Worm (Caenorhabditis elegans) whole organism, L3 larva: ENCODE results near the gene sec-61.B.

ENCODE experiments used
- R02D3.7 ChIP-seq: fragments of 150-350 bp; optimal IDR thresholded peaks from 2 replicates; lab custom pipeline; 2014; ENCODE audit warnings: missing biosample characterization, missing genetic modification characterization
- ZK546.5 ChIP-seq: sonication (generic microtip); optimal IDR thresholded peaks from 2 replicates; lab custom pipeline; 2017; ENCODE audit warnings: missing biosample characterization, missing genetic modification characterization
- ama-1 ChIP-seq: fragments of 150-350 bp; optimal IDR thresholded peaks from 2 replicates; lab custom pipeline; 2018
- ceh-28 ChIP-seq: fragments of 150-350 bp; optimal IDR thresholded peaks from 2 replicates; lab custom pipeline; 2014; ENCODE audit warnings: missing biosample characterization, missing genetic modification reagents, missing genetic modification characterization
- ceh-82 ChIP-seq: fragments of 150-350 bp; optimal IDR thresholded peaks from 2 replicates; lab custom pipeline; 2014; ENCODE audit warnings: missing biosample characterization, missing genetic modification characterization
- daf-12 ChIP-seq: fragments of 150-350 bp; optimal IDR thresholded peaks from 2 replicates; lab custom pipeline; 2014; ENCODE audit warnings: missing biosample characterization, missing genetic modification reagents, missing genetic modification characterization
- egl-27 ChIP-seq: sonication (generic microtip); optimal IDR thresholded peaks from 4 replicates; lab custom pipeline; 2017; ENCODE audit warnings: missing biosample characterization, missing genetic modification reagents, missing genetic modification characterization
- egl-5 ChIP-seq: fragments of 150-350 bp; optimal IDR thresholded peaks from 2 replicates; lab custom pipeline; 2017; ENCODE audit warnings: missing biosample characterization, missing genetic modification reagents, missing genetic modification characterization, inconsistent platforms
- elt-1 ChIP-seq: fragments of 150-350 bp; optimal IDR thresholded peaks from 2 replicates; lab custom pipeline; 2014; ENCODE audit warnings: missing biosample characterization, missing genetic modification characterization
- elt-2 ChIP-seq: sonication (generic microtip); optimal IDR thresholded peaks from 2 replicates; lab custom pipeline; 2016; ENCODE audit warnings: missing genetic modification reagents, mild to moderate bottlenecking, missing genetic modification characterization, missing compliant biosample characterization
- elt-3 ChIP-seq, 3 experiments: fragments of 150-350 bp in 1 of 3; sonication (generic microtip) in 2 of 3; optimal IDR thresholded peaks; 2 replicates in 2 of 3; 4 replicates in 1 of 3; lab custom pipeline; 2014 to 2017; ENCODE audit warnings: missing biosample characterization in 3 of 3, missing genetic modification characterization in 3 of 3
- fkh-10 ChIP-seq: sonication (generic microtip); optimal IDR thresholded peaks from 2 replicates; lab custom pipeline; 2017; ENCODE audit warnings: missing biosample characterization, missing genetic modification reagents, missing genetic modification characterization
- fkh-2 ChIP-seq: fragments of 150-350 bp; optimal IDR thresholded peaks from 2 replicates; lab custom pipeline; 2014; ENCODE audit warnings: missing biosample characterization, missing genetic modification reagents, missing genetic modification characterization
- fos-1 ChIP-seq: fragments of 150-350 bp; optimal IDR thresholded peaks from 2 replicates; lab custom pipeline; 2014; ENCODE audit warnings: missing biosample characterization, missing genetic modification characterization
- hmg-11 ChIP-seq: sonication (generic microtip); optimal IDR thresholded peaks from 2 replicates; lab custom pipeline; 2016; ENCODE audit warnings: missing genetic modification characterization, missing compliant biosample characterization
- jun-1 ChIP-seq: fragments of 150-350 bp; optimal IDR thresholded peaks from 2 replicates; lab custom pipeline; 2014; ENCODE audit warnings: missing biosample characterization, missing genetic modification reagents, missing genetic modification characterization
- lin-15B ChIP-seq: fragments of 150-350 bp; optimal IDR thresholded peaks from 2 replicates; lab custom pipeline; 2014; ENCODE audit warnings: missing biosample characterization, missing genetic modification characterization
- lin-39 ChIP-seq: fragments of 150-350 bp; optimal IDR thresholded peaks from 2 replicates; lab custom pipeline; 2018; ENCODE audit warnings: missing biosample characterization, missing genetic modification reagents, missing genetic modification characterization
- lsy-12 ChIP-seq: sonication (generic microtip); optimal IDR thresholded peaks from 2 replicates; lab custom pipeline; 2016; ENCODE audit warnings: mild to moderate bottlenecking, missing genetic modification characterization, missing compliant biosample characterization
- mdl-1 ChIP-seq: fragments of 150-350 bp; optimal IDR thresholded peaks from 2 replicates; lab custom pipeline; 2014; ENCODE audit warnings: missing biosample characterization, missing genetic modification characterization
- mml-1 ChIP-seq: fragments of 150-350 bp; sonication (generic microtip); optimal IDR thresholded peaks from 3 replicates; lab custom pipeline; 2014; ENCODE audit warnings: missing biosample characterization, missing genetic modification characterization
- nfya-1 ChIP-seq: sonication (generic microtip); optimal IDR thresholded peaks from 2 replicates; lab custom pipeline; 2017; ENCODE audit warnings: missing genetic modification characterization, mild to moderate bottlenecking, missing compliant biosample characterization, antibody characterized with exemption, moderate library complexity; ENCODE audit not compliant: insufficient read depth
- nhr-11 ChIP-seq: fragments of 150-350 bp; optimal IDR thresholded peaks from 2 replicates; lab custom pipeline; 2014; ENCODE audit warnings: missing biosample characterization, missing genetic modification characterization
- nhr-12 ChIP-seq: fragments of 150-350 bp; optimal IDR thresholded peaks from 2 replicates; lab custom pipeline; 2014; ENCODE audit warnings: missing biosample characterization, missing genetic modification characterization
- nhr-23 ChIP-seq: fragments of 150-350 bp; optimal IDR thresholded peaks from 2 replicates; lab custom pipeline; 2014; ENCODE audit warnings: missing biosample characterization, missing genetic modification reagents, missing genetic modification characterization
- nhr-237 ChIP-seq: fragments of 150-350 bp; optimal IDR thresholded peaks from 2 replicates; lab custom pipeline; 2014; ENCODE audit warnings: missing biosample characterization, missing genetic modification characterization
- nhr-25 ChIP-seq: sonication (generic microtip); optimal IDR thresholded peaks from 2 replicates; lab custom pipeline; 2017; ENCODE audit warnings: missing biosample characterization, missing genetic modification characterization
- nhr-43 ChIP-seq: sonication (generic microtip); optimal IDR thresholded peaks from 2 replicates; lab custom pipeline; 2016; ENCODE audit warnings: mild to moderate bottlenecking, missing genetic modification characterization, missing compliant biosample characterization; ENCODE audit not compliant: poor library complexity, severe bottlenecking
- nhr-67 ChIP-seq: fragments of 150-350 bp; optimal IDR thresholded peaks from 2 replicates; lab custom pipeline; 2014; ENCODE audit warnings: missing biosample characterization, missing genetic modification characterization
- nhr-77 ChIP-seq: fragments of 150-350 bp; optimal IDR thresholded peaks from 2 replicates; lab custom pipeline; 2014; ENCODE audit warnings: missing biosample characterization, missing genetic modification characterization
- pha-4 ChIP-seq: fragments of 150-350 bp; optimal IDR thresholded peaks from 2 replicates; lab custom pipeline; 2014; ENCODE audit warnings: missing biosample characterization, missing genetic modification reagents, missing genetic modification characterization
- pqm-1 ChIP-seq: fragments of 150-350 bp; optimal IDR thresholded peaks from 2 replicates; lab custom pipeline; 2017; ENCODE audit warnings: missing biosample characterization, missing genetic modification characterization, inconsistent platforms
- sea-2 ChIP-seq: fragments of 150-350 bp; sonication (generic microtip); optimal IDR thresholded peaks from 4 replicates; lab custom pipeline; 2014; ENCODE audit warnings: missing biosample characterization, missing genetic modification reagents, missing genetic modification characterization
- skn-1 ChIP-seq: fragments of 150-350 bp; optimal IDR thresholded peaks from 2 replicates; lab custom pipeline; 2014; ENCODE audit warnings: missing biosample characterization, missing genetic modification characterization
- snpc-4 ChIP-seq: fragments of 150-350 bp; optimal IDR thresholded peaks from 2 replicates; lab custom pipeline; 2014; ENCODE audit warnings: missing biosample characterization, missing genetic modification characterization
- tbx-2 ChIP-seq: sonication (generic microtip); optimal IDR thresholded peaks from 2 replicates; lab custom pipeline; 2016; ENCODE audit warnings: mild to moderate bottlenecking, missing genetic modification characterization, missing compliant biosample characterization
- unc-39 ChIP-seq: sonication (generic microtip); optimal IDR thresholded peaks from 4 replicates; lab custom pipeline; 2017; ENCODE audit warnings: missing biosample characterization, missing genetic modification characterization
- unc-62 ChIP-seq: fragments of 150-350 bp; sonication (generic microtip); optimal IDR thresholded peaks from 4 replicates; lab custom pipeline; 2014; ENCODE audit warnings: missing biosample characterization, missing genetic modification reagents, missing genetic modification characterization
- ztf-4 ChIP-seq: fragments of 150-350 bp; optimal IDR thresholded peaks from 2 replicates; lab custom pipeline; 2014; ENCODE audit warnings: missing biosample characterization, missing genetic modification characterization

sec-61.B gene

ce11 chrIV:2408437-2408836, 20.0 kb upstream of the sec-61.B start:
- TF ChIP-seq R02D3.7 (tag; lab: Kevin White, UChicago) (peak; percentile 12), lin-15B (peak; percentile 57), fkh-10 (GFP tag; lab: Kevin White, UChicago) (peak; percentile 19), nhr-23 (tag; lab: Kevin White, UChicago) (peak; percentile 30), nhr-77 (tag; lab: Kevin White, UChicago) (no peak), fos-1 (tag; lab: Kevin White, UChicago) (peak; percentile 44), pha-4 (tag; lab: Kevin White, UChicago) (peak; percentile 73), lsy-12 (tag; lab: Kevin White, UChicago) (peak; percentile 60), nfya-1 (tag; lab: Kevin White, UChicago) (peak; percentile 89), tbx-2 (peak; percentile 73), egl-5 (tag; lab: Kevin White, UChicago) (peak; percentile 15), pqm-1 (tag; lab: Kevin White, UChicago) (peak; percentile 58), jun-1 (tag; lab: Kevin White, UChicago) (peak; percentile 43), mdl-1 (no peak), unc-39 (tag; lab: Kevin White, UChicago) (peak; percentile 1), elt-1 (peak; percentile 10), nhr-237 (tag; lab: Kevin White, UChicago) (no peak), nhr-67 (tag; lab: Kevin White, UChicago) (no peak), ceh-82 (tag; lab: Kevin White, UChicago) (peak; percentile 57), nhr-43 (tag; lab: Kevin White, UChicago) (peak; percentile 74), hmg-11 (tag; lab: Kevin White, UChicago) (peak; percentile 87), sea-2 (GFP tag; lab: Kevin White, UChicago) (no peak), nhr-25 (tag; lab: Kevin White, UChicago) (peak; percentile 66), fkh-2 (tag; lab: Kevin White, UChicago) (no peak), ama-1 (lab: Kevin White, UChicago) (peak; percentile 64), daf-12 (no peak), ztf-4 (no peak), elt-2 (tag; lab: Kevin White, UChicago) (peak; percentile 46), lin-39 (peak; percentile 93), elt-3 (tag; optimal IDR thresholded peaks at IDR 0.05; lab: Kevin White, UChicago) (peak in 1 of 3 experiments; percentile 56), snpc-4 (tag; lab: Kevin White, UChicago) (no peak), nhr-11 (tag; lab: Kevin White, UChicago) (peak; percentile 26), skn-1 (peak; percentile 85), nhr-12 (tag; lab: Kevin White, UChicago) (no peak), egl-27 (peak; percentile 48)

ce11 chrIV:2407704-2408103, 19.2 kb upstream of the sec-61.B start:
- TF ChIP-seq hmg-11 (tag; lab: Kevin White, UChicago) (no peak), egl-27 (no peak), pqm-1 (tag; lab: Kevin White, UChicago) (no peak), unc-62 (GFP tag; lab: Kevin White, UChicago) (no peak), fkh-10 (GFP tag; lab: Kevin White, UChicago) (no peak)

ce11 chrIV:2403374-2403773, 14.9 kb upstream of the sec-61.B start:
- TF ChIP-seq mml-1 (tag; lab: Kevin White, UChicago) (no peak), skn-1 (no peak), nhr-23 (tag; lab: Kevin White, UChicago) (no peak)

ce11 chrIV:2400651-2401050, 12.2 kb upstream of the sec-61.B start:
- TF ChIP-seq sea-2 (GFP tag; lab: Kevin White, UChicago) (no peak), nhr-43 (tag; lab: Kevin White, UChicago) (no peak), ceh-28 (peak; percentile 74), ZK546.5 (tag; lab: Kevin White, UChicago) (no peak)
